Fruit fly (Drosophila melanogaster) whole organism, embryonic: ENCODE data around the gene CG34258.

Experiments used
- Adf1 ChIP-seq: fragments of 200-800 bp; sonication (Bioruptor generic); IDR thresholded peaks from 2 replicates; pipeline ENCODE4 v1.3.6; 2022; ENCODE audit warnings: missing biosample characterization, missing genetic modification characterization
- Blimp-1 ChIP-seq: fragments of 200-800 bp; sonication (Bioruptor generic); optimal IDR thresholded peaks from 3 replicates; lab custom pipeline; 2018; ENCODE audit warnings: missing biosample characterization, missing genetic modification characterization, mild to moderate bottlenecking, moderate library complexity, missing genetic modification reagents
- Bteb2 ChIP-seq: fragments of 200-800 bp; sonication (Bioruptor generic); optimal IDR thresholded peaks from 2 replicates; lab custom pipeline; 2016; ENCODE audit warnings: missing biosample characterization, missing genetic modification characterization
- CG10321 ChIP-seq: fragments of 200-800 bp; sonication (Bioruptor generic); IDR thresholded peaks from 2 replicates; pipeline ENCODE4 v1.3.6; 2022; ENCODE audit warnings: missing biosample characterization, missing genetic modification characterization
- CG10431 ChIP-seq: fragments of 200-800 bp; sonication (Bioruptor generic); optimal IDR thresholded peaks from 3 replicates; lab custom pipeline; 2018; ENCODE audit warnings: missing biosample characterization, mild to moderate bottlenecking, missing genetic modification characterization
- CG10462 ChIP-seq: fragments of 200-800 bp; sonication (Bioruptor generic); optimal IDR thresholded peaks from 2 replicates; lab custom pipeline; 2016; ENCODE audit warnings: missing biosample characterization, missing genetic modification characterization
- CG10654 ChIP-seq: fragments of 200-800 bp; sonication (Bioruptor generic); optimal IDR thresholded peaks from 2 replicates; lab custom pipeline; 2016; ENCODE audit warnings: missing biosample characterization, missing genetic modification characterization
- CG14667 ChIP-seq: fragments of 200-800 bp; sonication (Bioruptor generic); IDR thresholded peaks from 2 replicates; pipeline ENCODE4 v1.3.6; 2022; ENCODE audit warnings: missing biosample characterization, missing genetic modification characterization
- CG15479 ChIP-seq: fragments of 200-800 bp; sonication (Bioruptor generic); optimal IDR thresholded peaks from 3 replicates; lab custom pipeline; 2019; ENCODE audit warnings: missing biosample characterization, mild to moderate bottlenecking, missing genetic modification characterization, moderate library complexity
- CG18011 ChIP-seq: fragments of 200-800 bp; sonication (Bioruptor generic); optimal IDR thresholded peaks from 2 replicates; lab custom pipeline; 2017; ENCODE audit warnings: missing biosample characterization, missing genetic modification characterization, mild to moderate bottlenecking, moderate library complexity, missing genotype
- CG18262 ChIP-seq: fragments of 200-800 bp; optimal IDR thresholded peaks from 3 replicates; lab custom pipeline; 2019; ENCODE audit warnings: missing biosample characterization, mild to moderate bottlenecking, missing genetic modification characterization, moderate library complexity
- CG18599 ChIP-seq: fragments of 200-800 bp; sonication (Bioruptor generic); optimal IDR thresholded peaks from 3 replicates; lab custom pipeline; 2017; ENCODE audit warnings: missing biosample characterization, missing genetic modification characterization, mild to moderate bottlenecking, moderate library complexity, missing genetic modification reagents
- CG30403 ChIP-seq: fragments of 200-800 bp; sonication (Bioruptor generic); optimal IDR thresholded peaks from 3 replicates; lab custom pipeline; 2016; ENCODE audit warnings: missing biosample characterization, missing genetic modification characterization
- CG3407 ChIP-seq: fragments of 200-800 bp; sonication (Bioruptor generic); optimal IDR thresholded peaks from 2 replicates; lab custom pipeline; 2018; ENCODE audit warnings: missing biosample characterization, mild to moderate bottlenecking, missing genetic modification characterization
- CG34376 ChIP-seq: fragments of 200-800 bp; sonication (Bioruptor generic); optimal IDR thresholded peaks from 2 replicates; lab custom pipeline; 2018; ENCODE audit warnings: missing biosample characterization, mild to moderate bottlenecking, missing genetic modification characterization
- CG3726 ChIP-seq: fragments of 200-800 bp; sonication (Bioruptor generic); IDR thresholded peaks from 3 replicates; pipeline ENCODE4, ENCODE4 v1.3.6; 2022; ENCODE audit warnings: missing biosample characterization, missing genetic modification characterization
- CG4328 ChIP-seq: fragments of 200-800 bp; sonication (Bioruptor generic); optimal IDR thresholded peaks from 3 replicates; lab custom pipeline; 2017; ENCODE audit warnings: missing biosample characterization, missing genetic modification reagents, missing genetic modification characterization
- CG5245 ChIP-seq: fragments of 200-800 bp; sonication (Bioruptor generic); optimal IDR thresholded peaks from 3 replicates; lab custom pipeline; 2016; ENCODE audit warnings: missing biosample characterization, missing genetic modification characterization
- CG8290 ChIP-seq, 3 experiments: fragments of 200-800 bp; sonication (Bioruptor generic); optimal IDR thresholded peaks; 2 replicates each; lab custom pipeline; 2016 to 2019; ENCODE audit warnings: missing biosample characterization in 3 of 3, missing genetic modification characterization in 3 of 3, mild to moderate bottlenecking in 2 of 3, moderate library complexity in 1 of 3
- CkIIα-i1 ChIP-seq: fragments of 200-800 bp; sonication (Bioruptor generic); IDR thresholded peaks from 2 replicates; pipeline ENCODE4 v1.3.6; 2022; ENCODE audit warnings: missing biosample characterization, missing genetic modification characterization
- Dad ChIP-seq: fragments of 200-800 bp; sonication (Bioruptor generic); optimal IDR thresholded peaks from 3 replicates; lab custom pipeline; 2016; ENCODE audit warnings: missing biosample characterization, missing genetic modification characterization
- Deaf1 ChIP-seq: fragments of 200-800 bp; optimal IDR thresholded peaks from 3 replicates; lab custom pipeline; 2019; ENCODE audit warnings: missing biosample characterization, mild to moderate bottlenecking, missing genetic modification characterization, moderate library complexity
- Dref ChIP-seq: fragments of 200-800 bp; sonication (Bioruptor generic); IDR thresholded peaks from 2 replicates; pipeline ENCODE4 v1.3.6; 2022; ENCODE audit warnings: missing biosample characterization, missing genetic modification characterization
- E2f2 ChIP-seq: fragments of 200-800 bp; sonication (Bioruptor generic); IDR thresholded peaks from 2 replicates; pipeline ENCODE4 v1.3.6; 2022; ENCODE audit warnings: missing biosample characterization, missing genetic modification characterization
- Eip74EF ChIP-seq, 2 experiments: fragments of 200-800 bp in 1 of 2; fragments of >200 bp in 1 of 2; sonication (Bioruptor generic) in 1 of 2; optimal IDR thresholded peaks; 2 replicates each; lab custom pipeline; 2017 to 2019; ENCODE audit warnings: missing biosample characterization in 2 of 2, missing genetic modification characterization in 2 of 2, mild to moderate bottlenecking in 1 of 2, moderate library complexity in 1 of 2
- HLH54F ChIP-seq: fragments of 200-800 bp; sonication (Bioruptor generic); optimal IDR thresholded peaks from 3 replicates; lab custom pipeline; 2016; ENCODE audit warnings: missing biosample characterization, missing genetic modification characterization
- Mad ChIP-seq: fragments of 200-800 bp; sonication (Bioruptor generic); optimal IDR thresholded peaks from 2 replicates; lab custom pipeline; 2016; ENCODE audit warnings: missing biosample characterization, missing genetic modification characterization
- Mes4 ChIP-seq: fragments of 200-800 bp; sonication (Bioruptor generic); optimal IDR thresholded peaks from 2 replicates; lab custom pipeline; 2016; ENCODE audit warnings: missing biosample characterization, missing genetic modification characterization
- Nf-YC ChIP-seq: fragments of 200-800 bp; optimal IDR thresholded peaks from 3 replicates; lab custom pipeline; 2019; ENCODE audit warnings: missing biosample characterization, mild to moderate bottlenecking, missing genetic modification characterization, moderate library complexity
- Optix ChIP-seq: fragments of 200-800 bp; sonication (Bioruptor generic); IDR thresholded peaks from 3 replicates; pipeline ENCODE4 v1.3.6; 2022; ENCODE audit warnings: missing biosample characterization, missing genetic modification characterization
- PHDP ChIP-seq: fragments of 200-800 bp; sonication (Bioruptor generic); optimal IDR thresholded peaks from 3 replicates; lab custom pipeline; 2018; ENCODE audit warnings: missing biosample characterization, mild to moderate bottlenecking, missing genetic modification characterization, moderate library complexity
- Pdp1 ChIP-seq, 2 experiments: fragments of 200-800 bp; sonication (Bioruptor generic); optimal IDR thresholded peaks; 3 replicates each; lab custom pipeline; 2016; ENCODE audit warnings: missing biosample characterization in 2 of 2, missing genetic modification characterization in 2 of 2, mild to moderate bottlenecking in 1 of 2, moderate library complexity in 1 of 2
- Ravus ChIP-seq: fragments of 200-800 bp; sonication (Bioruptor generic); IDR thresholded peaks from 2 replicates; pipeline ENCODE4 v1.3.6; 2022; ENCODE audit warnings: missing biosample characterization, missing genetic modification characterization
- Scr ChIP-seq: fragments of 200-800 bp; sonication (Bioruptor generic); IDR thresholded peaks from 2 replicates; pipeline ENCODE4 v1.3.6; 2022; ENCODE audit warnings: missing biosample characterization, missing genetic modification characterization; ENCODE audit not compliant: partially characterized antibody
- Sox100B ChIP-seq: fragments of 200-800 bp; sonication (Bioruptor generic); optimal IDR thresholded peaks from 3 replicates; lab custom pipeline; 2018; ENCODE audit warnings: missing biosample characterization, mild to moderate bottlenecking, missing genetic modification characterization
- gfzf ChIP-seq: fragments of 200-800 bp; sonication (Bioruptor generic); optimal IDR thresholded peaks from 2 replicates; lab custom pipeline; 2016; ENCODE audit warnings: missing biosample characterization, mild to moderate bottlenecking, missing genetic modification characterization, moderate library complexity
- grn ChIP-seq: fragments of 200-800 bp; sonication (Bioruptor generic); optimal IDR thresholded peaks from 3 replicates; lab custom pipeline; 2017; ENCODE audit warnings: missing biosample characterization, missing genetic modification characterization
- gro ChIP-seq: fragments of 200-800 bp; sonication (Bioruptor generic); optimal IDR thresholded peaks from 2 replicates; lab custom pipeline; 2016; ENCODE audit warnings: missing biosample characterization, missing genetic modification characterization
- gsb ChIP-seq: fragments of 200-800 bp; sonication (Bioruptor generic); IDR thresholded peaks from 2 replicates; pipeline ENCODE4 v1.3.6; 2022; ENCODE audit warnings: missing biosample characterization, missing genetic modification characterization
- ind ChIP-seq: fragments of 200-800 bp; sonication (Bioruptor generic); optimal IDR thresholded peaks from 3 replicates; lab custom pipeline; 2016; ENCODE audit warnings: missing biosample characterization, missing genetic modification characterization
- jing ChIP-seq: fragments of 200-800 bp; sonication (Bioruptor generic); optimal IDR thresholded peaks from 2 replicates; lab custom pipeline; 2018; ENCODE audit warnings: missing biosample characterization, mild to moderate bottlenecking, missing genetic modification characterization
- kni ChIP-seq: fragments of 200-800 bp; sonication (Bioruptor generic); optimal IDR thresholded peaks from 3 replicates; lab custom pipeline; 2017; ENCODE audit warnings: mild to moderate bottlenecking, missing biosample characterization, missing genetic modification reagents, missing genetic modification characterization
- mam ChIP-seq: fragments of 200-800 bp; sonication (Bioruptor generic); optimal IDR thresholded peaks from 3 replicates; lab custom pipeline; 2016; ENCODE audit warnings: missing biosample characterization, missing genetic modification characterization
- nom ChIP-seq: fragments of 200-800 bp; sonication (Bioruptor generic); optimal IDR thresholded peaks from 2 replicates; lab custom pipeline; 2017; ENCODE audit warnings: missing biosample characterization, missing genetic modification characterization, mild to moderate bottlenecking, moderate library complexity, missing genetic modification reagents
- otp ChIP-seq: fragments of 200-800 bp; sonication (Bioruptor generic); IDR thresholded peaks from 3 replicates; pipeline ENCODE4, ENCODE4 v1.3.6; 2022; ENCODE audit warnings: missing biosample characterization, missing genetic modification characterization
- prd ChIP-seq, 3 experiments: fragments of >200 bp in 2 of 3; fragments of 200-800 bp in 1 of 3; sonication (Bioruptor generic) in 1 of 3; optimal IDR thresholded peaks in 2 of 3; IDR thresholded peaks in 1 of 3; 2 replicates in 2 of 3; 3 replicates in 1 of 3; pipeline versions ENCODE4 v1.3.6 to Lab custom; 2017 to 2022; ENCODE audit warnings: missing biosample characterization in 1 of 3, missing genetic modification characterization in 1 of 3
- pros ChIP-seq: fragments of 200-800 bp; sonication (Bioruptor generic); optimal IDR thresholded peaks from 3 replicates; lab custom pipeline; 2019; ENCODE audit warnings: missing biosample characterization, mild to moderate bottlenecking, missing genetic modification characterization, moderate library complexity
- sc ChIP-seq, 3 experiments: fragments of >200 bp in 2 of 3; fragments of 200-800 bp in 1 of 3; sonication (Bioruptor generic) in 1 of 3; optimal IDR thresholded peaks; 2 replicates in 2 of 3; 3 replicates in 1 of 3; lab custom pipeline; 2017; ENCODE audit warnings: mild to moderate bottlenecking in 1 of 3, missing biosample characterization in 1 of 3, missing genetic modification characterization in 1 of 3, missing genetic modification reagents in 1 of 3
- tin ChIP-seq: fragments of 200-800 bp; sonication (Bioruptor generic); optimal IDR thresholded peaks from 3 replicates; lab custom pipeline; 2016; ENCODE audit warnings: missing biosample characterization, missing genetic modification characterization
- tll ChIP-seq, 2 experiments: fragments of 200-800 bp in 1 of 2; fragments of >200 bp in 1 of 2; sonication (Bioruptor generic) in 1 of 2; optimal IDR thresholded peaks; 2 replicates each; lab custom pipeline; 2017 to 2019; ENCODE audit warnings: missing biosample characterization in 2 of 2, missing genetic modification characterization in 2 of 2, mild to moderate bottlenecking in 1 of 2, moderate library complexity in 1 of 2

CG34258 gene

dm6 chr3L:19979592-19979991 lies 27.8 kb upstream of the CG34258 start, which contains the start of gene CG14182 (continued):
- TF ChIP-seq Optix (GFP tag; lab: Robert Waterston, UW) (no peak), gsb (GFP tag; lab: Robert Waterston, UW) (no peak), Blimp-1 (GFP tag; lab: Kevin White, UChicago) (no peak), Adf1 (GFP tag; lab: Robert Waterston, UW) (no peak), CG3726 (GFP tag; lab: Robert Waterston, UW) (no peak), Scr (GFP tag; lab: Robert Waterston, UW) (no peak), CG18011 (GFP tag; lab: Kevin White, UChicago) (no peak), gro (no peak), PHDP (tag; lab: Kevin White, UChicago) (no peak), Eip74EF (GFP tag; optimal IDR thresholded peaks at IDR 0.05; lab: Kevin White, UChicago) (no peak), CG30403 (GFP tag; lab: Kevin White, UChicago) (no peak), tll (GFP tag; optimal IDR thresholded peaks at IDR 0.05; lab: Kevin White, UChicago) (no peak), otp (no peak), CG10462 (GFP tag; lab: Kevin White, UChicago) (no peak), Dref (GFP tag; lab: Robert Waterston, UW) (peak; percentile 43; the same call in 1 of the 2 replicates), CkIIα-i1 (GFP tag; lab: Robert Waterston, UW) (no peak), tin (GFP tag; lab: Kevin White, UChicago) (no peak), kni (no peak), gfzf (peak; percentile 79), Dad (GFP tag; lab: Kevin White, UChicago) (no peak), CG14667 (GFP tag; lab: Robert Waterston, UW) (no peak), prd (optimal IDR thresholded peaks at IDR 0.05; lab: Kevin White, UChicago) (no peak), prd (GFP tag; IDR thresholded peaks at IDR 0.05; lab: Robert Waterston, UW) (no peak), ind (GFP tag; lab: Kevin White, UChicago) (no peak), CG10654 (GFP tag; lab: Kevin White, UChicago) (no peak), HLH54F (GFP tag; lab: Kevin White, UChicago) (no peak), Pdp1 (GFP tag; optimal IDR thresholded peaks at IDR 0.05; lab: Kevin White, UChicago) (no peak), E2f2 (GFP tag; lab: Robert Waterston, UW) (peak; percentile 93), sc (optimal IDR thresholded peaks at IDR 0.05; lab: Kevin White, UChicago) (no peak), sc (GFP tag; optimal IDR thresholded peaks at IDR 0.05; lab: Kevin White, UChicago) (no peak), CG5245 (GFP tag; lab: Kevin White, UChicago) (no peak), Nf-YC (no peak), CG8290 (GFP tag; optimal IDR thresholded peaks at IDR 0.05; lab: Kevin White, UChicago) (no peak), CG8290 (tag; optimal IDR thresholded peaks at IDR 0.05; lab: Kevin White, UChicago) (no peak), Mes4 (no peak), CG10431 (GFP tag; lab: Kevin White, UChicago) (no peak), nom (no peak), Bteb2 (GFP tag; lab: Kevin White, UChicago) (no peak), Deaf1 (no peak), CG18599 (GFP tag; lab: Kevin White, UChicago) (no peak), CG4328 (GFP tag; lab: Kevin White, UChicago) (no peak), CG10321 (GFP tag; lab: Robert Waterston, UW) (no peak), jing (GFP tag; lab: Kevin White, UChicago) (no peak), CG18262 (no peak), Sox100B (no peak), Ravus (GFP tag; lab: Robert Waterston, UW) (no peak), mam (GFP tag; lab: Kevin White, UChicago) (no peak), CG34376 (no peak), CG3407 (GFP tag; lab: Kevin White, UChicago) (no peak), CG15479 (no peak), Mad (GFP tag; lab: Kevin White, UChicago) (no peak), grn (no peak), pros (GFP tag; lab: Kevin White, UChicago) (no peak)
